Fruit fly (Drosophila melanogaster): ENCODE measurements around the gene CG34250.

The CG34250 gene

DNA sequence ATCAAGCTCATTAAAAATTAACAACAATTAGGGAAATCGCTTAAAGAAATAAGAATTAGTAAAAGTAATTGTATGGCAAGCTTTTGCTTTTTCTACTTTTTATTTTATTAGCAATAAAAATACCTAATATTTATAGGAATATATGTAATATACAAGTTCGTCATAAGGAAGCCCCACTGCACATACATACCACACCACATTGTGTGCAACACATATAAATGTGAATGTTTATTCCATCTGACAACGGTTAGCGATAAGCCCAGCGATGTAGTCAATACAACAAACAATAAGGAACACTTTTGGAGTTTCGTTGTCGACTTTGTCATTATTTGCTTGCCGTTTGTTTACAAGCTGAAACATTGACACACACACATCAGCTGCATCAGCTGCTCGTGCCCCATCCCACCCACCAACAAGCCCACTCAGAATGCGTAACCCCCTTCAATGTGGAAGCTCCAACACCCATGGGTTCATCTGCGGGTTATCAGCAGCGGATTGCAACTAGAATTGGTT lies 9.3 kb downstream of the CG34250 start (continued):
- TF ChIP-seq bcd (GFP tag; optimal IDR thresholded peaks at IDR 0.05): peak; percentile 71
- TF ChIP-seq Mes4 (GFP tag; optimal IDR thresholded peaks at IDR 0.05): peak; percentile 71
- TF ChIP-seq Sox102F (GFP tag; optimal IDR thresholded peaks at IDR 0.05): peak; percentile 74
- TF ChIP-seq CG15696 (tag; optimal IDR thresholded peaks at IDR 0.05): peak; percentile 94
- peak; percentile 31; the same call in 1 of the 2 replicates for TF ChIP-seq CG14667 (GFP tag; IDR thresholded peaks at IDR 0.05)
- TF ChIP-seq Hmr (GFP tag; optimal IDR thresholded peaks at IDR 0.05): no peak
- TF ChIP-seq Fer1 (GFP tag; optimal IDR thresholded peaks at IDR 0.05): peak; percentile 47
- no peak for TF ChIP-seq CG6791 (GFP tag; IDR thresholded peaks at IDR 0.05; ENCODE audit: partially characterized antibody)
- TF ChIP-seq dpn (GFP tag; optimal IDR thresholded peaks at IDR 0.05): peak in 1 of 2 experiments; percentile 9
- TF ChIP-seq Oaz (GFP tag; IDR thresholded peaks at IDR 0.05): 0 out of 2 replicates have a peak, but pooled peaks have one; percentile 15
- TF ChIP-seq Med (GFP tag): peak; percentile 93
- TF ChIP-seq sens (GFP tag): peak; percentile 96
- TF ChIP-seq ssp (GFP tag; IDR thresholded peaks at IDR 0.05): no peak; the same call in 1 of the 2 replicates
- peak; percentile 80 for TF ChIP-seq nom (GFP tag; optimal IDR thresholded peaks at IDR 0.05)
- peak; percentile 64 for TF ChIP-seq CG11398 (GFP tag; optimal IDR thresholded peaks at IDR 0.05)
- no peak for TF ChIP-seq CG14014 (GFP tag; IDR thresholded peaks at IDR 0.05)
- TF ChIP-seq zf30C (GFP tag; optimal IDR thresholded peaks at IDR 0.05): no peak
- TF ChIP-seq Atf3 (GFP tag; optimal IDR thresholded peaks at IDR 0.05): no peak
- no peak for TF ChIP-seq lilli (GFP tag; optimal IDR thresholded peaks at IDR 0.05)
- no peak for TF ChIP-seq pzg (GFP tag; optimal IDR thresholded peaks at IDR 0.05)
- no peak for TF ChIP-seq CG7372 (GFP tag; IDR thresholded peaks at IDR 0.05)
- TF ChIP-seq ATbp (GFP tag; optimal IDR thresholded peaks at IDR 0.05): peak; percentile 99
- peak; percentile 88; the same call in 1 of the 2 replicates for TF ChIP-seq chm (GFP tag; IDR thresholded peaks at IDR 0.05)
- no peak for TF ChIP-seq CG31224 (GFP tag; IDR thresholded peaks at IDR 0.05)
- TF ChIP-seq CG11723 (GFP tag; optimal IDR thresholded peaks at IDR 0.05): peak; percentile 87
- peak; percentile 40 for TF ChIP-seq da (GFP tag; optimal IDR thresholded peaks at IDR 0.05)
- TF ChIP-seq disco-r (GFP tag; optimal IDR thresholded peaks at IDR 0.05): peak; percentile 22
- peak; percentile 17 for TF ChIP-seq CG6683 (GFP tag; optimal IDR thresholded peaks at IDR 0.05)
- TF ChIP-seq CG10267 (tag; optimal IDR thresholded peaks at IDR 0.05): peak; percentile 40
- peak; percentile 70 for TF ChIP-seq D19A (tag; optimal IDR thresholded peaks at IDR 0.05)
- TF ChIP-seq ttk (GFP tag; IDR thresholded peaks at IDR 0.05): no peak
- TF ChIP-seq CG7839 (tag; optimal IDR thresholded peaks at IDR 0.05): peak; percentile 37
- peak; percentile 66 for TF ChIP-seq bab2 (GFP tag; optimal IDR thresholded peaks at IDR 0.05)
- peak; percentile 86 for TF ChIP-seq Xrp1 (GFP tag; IDR thresholded peaks at IDR 0.05)
- TF ChIP-seq bowl (GFP tag; IDR thresholded peaks at IDR 0.05): no peak
- no peak for TF ChIP-seq bbx (GFP tag; IDR thresholded peaks at IDR 0.05; ENCODE audit: partially characterized antibody)
- peak; percentile 12 for TF ChIP-seq pros (GFP tag; optimal IDR thresholded peaks at IDR 0.05)
- peak; percentile 95 for TF ChIP-seq CG6813 (GFP tag; optimal IDR thresholded peaks at IDR 0.05)
- TF ChIP-seq ac (GFP tag; optimal IDR thresholded peaks at IDR 0.05): peak; percentile 92
- TF ChIP-seq MBD-R2 (GFP tag; IDR thresholded peaks at IDR 0.05): no peak
- peak; percentile 81 for TF ChIP-seq CG2678 (tag; optimal IDR thresholded peaks at IDR 0.05)
- TF ChIP-seq CG31388 (GFP tag; optimal IDR thresholded peaks at IDR 0.05): no peak
- no peak for TF ChIP-seq hth (optimal IDR thresholded peaks at IDR 0.05)
- no peak for TF ChIP-seq gsb (GFP tag; IDR thresholded peaks at IDR 0.05)
- peak; percentile 91 for TF ChIP-seq grau (tag; optimal IDR thresholded peaks at IDR 0.05)
- TF ChIP-seq stwl (tag; optimal IDR thresholded peaks at IDR 0.05): peak; percentile 37
- no peak for TF ChIP-seq CG2120 (GFP tag; optimal IDR thresholded peaks at IDR 0.05)
- peak; percentile 66 for TF ChIP-seq Six4 (GFP tag; optimal IDR thresholded peaks at IDR 0.05)
- TF ChIP-seq Fer2 (tag; optimal IDR thresholded peaks at IDR 0.05): peak; percentile 25
- TF ChIP-seq CG9727 (GFP tag; optimal IDR thresholded peaks at IDR 0.05): peak; percentile 80
- no peak for TF ChIP-seq CG13624 (GFP tag; optimal IDR thresholded peaks at IDR 0.05)
